Fruit fly (Drosophila melanogaster) whole organism, adult: ENCODE results near the gene CG1324.
A peak's percentile ranks its signal among the peaks of the same experiment; 100 is the strongest.

ENCODE experiments used
- CG11617 ChIP-seq: fragments of 200-800 bp; sonication (Bioruptor generic); optimal IDR thresholded peaks from 2 replicates; lab custom pipeline; 2017; ENCODE audit warnings: mild to moderate bottlenecking, missing biosample characterization, missing genetic modification reagents, missing genetic modification characterization
- CG12768 ChIP-seq: fragments of 200-800 bp; sonication (Bioruptor generic); optimal IDR thresholded peaks from 2 replicates; lab custom pipeline; 2017; ENCODE audit warnings: missing biosample characterization, missing genetic modification characterization, mild to moderate bottlenecking, moderate library complexity, missing genetic modification reagents
- CG14711 ChIP-seq: fragments of 200-800 bp; sonication (Bioruptor generic); optimal IDR thresholded peaks from 2 replicates; lab custom pipeline; 2018; ENCODE audit warnings: missing biosample characterization, mild to moderate bottlenecking, missing genetic modification characterization, moderate library complexity
- CG1620 ChIP-seq: fragments of 200-800 bp; sonication (Bioruptor generic); optimal IDR thresholded peaks from 2 replicates; lab custom pipeline; 2016; ENCODE audit warnings: missing biosample characterization, missing genetic modification characterization
- CG33017 ChIP-seq: fragments of 200-800 bp; sonication (Bioruptor generic); optimal IDR thresholded peaks from 2 replicates; lab custom pipeline; 2018; ENCODE audit warnings: missing biosample characterization, mild to moderate bottlenecking, missing genetic modification characterization, moderate library complexity
- CG5204 ChIP-seq: fragments of 200-800 bp; sonication (Bioruptor generic); optimal IDR thresholded peaks from 2 replicates; lab custom pipeline; 2016; ENCODE audit warnings: missing biosample characterization, missing genetic modification characterization
- CG7045 ChIP-seq: fragments of 200-800 bp; sonication (Bioruptor generic); optimal IDR thresholded peaks from 2 replicates; lab custom pipeline; 2017; ENCODE audit warnings: missing biosample characterization, mild to moderate bottlenecking, missing genetic modification characterization
- CG7101 ChIP-seq: fragments of 200-800 bp; sonication (Bioruptor generic); optimal IDR thresholded peaks from 2 replicates; lab custom pipeline; 2018; ENCODE audit warnings: missing biosample characterization, mild to moderate bottlenecking, missing genetic modification characterization, moderate library complexity
- Clk ChIP-seq: fragments of 200-800 bp; sonication (Bioruptor generic); optimal IDR thresholded peaks from 2 replicates; lab custom pipeline; 2017; ENCODE audit warnings: missing biosample characterization, missing genetic modification characterization
- Crg-1 ChIP-seq: fragments of 200-800 bp; sonication (Bioruptor generic); optimal IDR thresholded peaks from 2 replicates; lab custom pipeline; 2016; ENCODE audit warnings: missing biosample characterization, missing genetic modification characterization
- Hr96 ChIP-seq: fragments of 200-800 bp; sonication (Bioruptor generic); optimal IDR thresholded peaks from 2 replicates; lab custom pipeline; 2016; ENCODE audit warnings: missing biosample characterization, missing genetic modification characterization
- Mnt ChIP-seq: fragments of 200-800 bp; sonication (Bioruptor generic); optimal IDR thresholded peaks from 2 replicates; lab custom pipeline; 2016; ENCODE audit warnings: missing biosample characterization, mild to moderate bottlenecking, missing genetic modification characterization
- bab1 ChIP-seq: fragments of 200-800 bp; sonication (Bioruptor generic); optimal IDR thresholded peaks from 3 replicates; lab custom pipeline; 2019; ENCODE audit warnings: missing biosample characterization, mild to moderate bottlenecking, missing genetic modification characterization, moderate library complexity
- cic ChIP-seq: fragments of 200-800 bp; sonication (Bioruptor generic); optimal IDR thresholded peaks from 2 replicates; lab custom pipeline; 2017; ENCODE audit warnings: missing biosample characterization, mild to moderate bottlenecking, missing genetic modification characterization, moderate library complexity
- cnc ChIP-seq, 2 experiments: fragments of >200 bp; optimal IDR thresholded peaks; 2 replicates each; lab custom pipeline; 2017
- kay ChIP-seq: fragments of 200-800 bp; sonication (Bioruptor generic); peaks from one replicate; lab custom pipeline; 2016; ENCODE audit warnings: missing biosample characterization, missing genetic modification characterization, borderline replicate concordance
- ovo ChIP-seq: fragments of 200-800 bp; sonication (Bioruptor generic); optimal IDR thresholded peaks from 2 replicates; lab custom pipeline; 2016; ENCODE audit warnings: missing biosample characterization, missing genetic modification characterization
- pad ChIP-seq: fragments of 200-800 bp; sonication (Bioruptor generic); optimal IDR thresholded peaks from 3 replicates; lab custom pipeline; 2017; ENCODE audit warnings: missing biosample characterization, missing genetic modification characterization, mild to moderate bottlenecking, moderate library complexity, missing genetic modification reagents
- tj ChIP-seq: fragments of 200-800 bp; sonication (Bioruptor generic); optimal IDR thresholded peaks from 3 replicates; lab custom pipeline; 2017; ENCODE audit warnings: missing biosample characterization, mild to moderate bottlenecking, missing genetic modification characterization, moderate library complexity
- toe ChIP-seq: fragments of 200-800 bp; sonication (Bioruptor generic); optimal IDR thresholded peaks from 2 replicates; lab custom pipeline; 2016; ENCODE audit warnings: missing biosample characterization, missing genetic modification characterization

Gene CG1324

dm6 chrX:20735910-20736483 lies at the start of gene CG1324:
Gene CG1324, minus strand, starts transcription at chrX:20735960.
- no peak for TF ChIP-seq cic (GFP tag; lab: Kevin White, UChicago)
- TF ChIP-seq CG7101 (tag; lab: Kevin White, UChicago) = no peak
- no peak for TF ChIP-seq CG5204 (GFP tag; lab: Kevin White, UChicago)
- no peak for TF ChIP-seq CG12768
- no peak for TF ChIP-seq cnc (optimal IDR thresholded peaks at IDR 0.05; lab: Kevin White, UChicago)
- TF ChIP-seq Crg-1 (GFP tag; lab: Kevin White, UChicago) = no peak
- TF ChIP-seq ovo = no peak
- no peak for TF ChIP-seq Mnt (GFP tag; lab: Kevin White, UChicago)
- no peak for TF ChIP-seq tj (GFP tag; lab: Kevin White, UChicago)
- no peak for TF ChIP-seq CG7045 (GFP tag; lab: Kevin White, UChicago)
- no peak for TF ChIP-seq kay (GFP tag; lab: Kevin White, UChicago)
- TF ChIP-seq CG11617 (GFP tag; lab: Kevin White, UChicago) = no peak

dm6 chrX:20781120-20781519 lies 45.4 kb upstream of the CG1324 start, which contains the start of gene CG32507:
Gene CG32507, minus strand, starts transcription at chrX:20781220.
- TF ChIP-seq Mnt (GFP tag; lab: Kevin White, UChicago) (no peak), CG1620 (GFP tag; lab: Kevin White, UChicago) (no peak), Clk (no peak), CG14711 (no peak)

DNA sequence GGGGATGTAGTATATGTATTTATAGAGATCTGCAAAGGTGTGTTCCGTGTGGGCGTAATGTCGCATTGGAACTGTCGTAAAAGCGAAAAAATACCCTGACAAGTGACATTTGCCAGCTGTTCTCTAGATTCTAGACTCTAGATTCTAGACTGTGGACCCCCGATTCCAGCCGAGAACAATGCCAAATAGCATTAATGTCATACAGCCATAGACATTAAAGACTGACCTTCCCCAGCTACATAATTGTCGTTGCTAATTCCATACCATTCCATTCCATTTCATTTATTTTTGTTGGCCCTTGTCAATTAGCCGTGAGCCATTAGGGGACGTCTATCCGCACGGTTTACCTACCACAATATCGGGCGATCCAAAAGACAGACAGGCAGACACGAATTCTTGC lies 40.5 kb upstream of the CG1324 start:
- no peak for TF ChIP-seq cnc (optimal IDR thresholded peaks at IDR 0.05; lab: Kevin White, UChicago)
- TF ChIP-seq CG7045 (GFP tag; lab: Kevin White, UChicago) = no peak
- no peak for TF ChIP-seq toe (GFP tag; lab: Kevin White, UChicago)
- no peak for TF ChIP-seq tj (GFP tag; lab: Kevin White, UChicago)
- no peak for TF ChIP-seq CG33017 (tag; lab: Kevin White, UChicago)

dm6 chrX:20760444-20760843 lies 24.7 kb upstream of the CG1324 start:
- peak; percentile 25 for TF ChIP-seq CG7101 (tag; lab: Kevin White, UChicago)
- TF ChIP-seq ovo = peak; percentile 48
- peak; percentile 27 for TF ChIP-seq Mnt (GFP tag; lab: Kevin White, UChicago)
- peak; percentile 59 for TF ChIP-seq CG1620 (GFP tag; lab: Kevin White, UChicago)
- TF ChIP-seq Crg-1 (GFP tag; lab: Kevin White, UChicago) = peak; percentile 51
- TF ChIP-seq CG5204 (GFP tag; lab: Kevin White, UChicago) = peak; percentile 28
- peak; percentile 69 for TF ChIP-seq Hr96 (GFP tag; lab: Kevin White, UChicago)
- no peak for TF ChIP-seq CG11617 (GFP tag; lab: Kevin White, UChicago)
- TF ChIP-seq tj (GFP tag; lab: Kevin White, UChicago) = no peak
- peak; percentile 41 for TF ChIP-seq pad (GFP tag; lab: Kevin White, UChicago)
- no peak for TF ChIP-seq kay (GFP tag; lab: Kevin White, UChicago)
- peak; percentile 72 for TF ChIP-seq bab1 (GFP tag; lab: Kevin White, UChicago)
- no peak for TF ChIP-seq CG14711

dm6 chrX:20756938-20757337 lies 21.2 kb upstream of the CG1324 start:
- TF ChIP-seq CG7101 (tag; lab: Kevin White, UChicago) = no peak
- no peak for TF ChIP-seq cnc (optimal IDR thresholded peaks at IDR 0.05; lab: Kevin White, UChicago)
- no peak for TF ChIP-seq cic (GFP tag; lab: Kevin White, UChicago)
- TF ChIP-seq CG33017 (tag; lab: Kevin White, UChicago) = no peak
- TF ChIP-seq CG11617 (GFP tag; lab: Kevin White, UChicago) = no peak
- TF ChIP-seq Crg-1 (GFP tag; lab: Kevin White, UChicago) = no peak
- TF ChIP-seq tj (GFP tag; lab: Kevin White, UChicago) = no peak
- no peak for TF ChIP-seq toe (GFP tag; lab: Kevin White, UChicago)
- TF ChIP-seq Hr96 (GFP tag; lab: Kevin White, UChicago) = no peak
- TF ChIP-seq CG12768 = no peak
- TF ChIP-seq CG5204 (GFP tag; lab: Kevin White, UChicago) = no peak
- TF ChIP-seq CG7045 (GFP tag; lab: Kevin White, UChicago) = no peak
- TF ChIP-seq Clk = no peak
- TF ChIP-seq CG14711 = no peak
- TF ChIP-seq CG1620 (GFP tag; lab: Kevin White, UChicago) = no peak
- TF ChIP-seq Mnt (GFP tag; lab: Kevin White, UChicago) = no peak
- no peak for TF ChIP-seq kay (GFP tag; lab: Kevin White, UChicago)
- TF ChIP-seq bab1 (GFP tag; lab: Kevin White, UChicago) = no peak
- TF ChIP-seq ovo = no peak
- no peak for TF ChIP-seq pad (GFP tag; lab: Kevin White, UChicago)

DNA sequence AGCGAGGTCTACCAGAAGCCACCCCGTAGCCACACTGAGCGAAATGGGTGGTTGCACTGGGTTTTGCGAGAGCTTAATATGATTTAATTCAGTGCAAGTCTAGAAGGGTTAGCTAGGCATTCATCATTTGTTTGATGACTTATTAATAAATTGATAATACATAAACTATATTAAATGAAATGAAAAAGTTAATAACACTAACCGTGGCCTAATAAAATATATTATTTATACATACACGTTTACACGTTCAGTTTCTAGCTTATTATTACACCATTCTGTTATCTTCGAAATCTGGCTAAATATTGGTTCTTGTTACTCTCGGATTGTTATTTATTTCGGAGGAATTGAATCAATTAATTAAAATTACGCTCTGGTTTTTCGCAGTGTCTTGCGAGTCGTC lies 20.7 kb upstream of the CG1324 start:
- TF ChIP-seq Hr96 (GFP tag; lab: Kevin White, UChicago) = no peak
- no peak for TF ChIP-seq CG11617 (GFP tag; lab: Kevin White, UChicago)
- TF ChIP-seq cnc (optimal IDR thresholded peaks at IDR 0.05; lab: Kevin White, UChicago) = no peak
- TF ChIP-seq bab1 (GFP tag; lab: Kevin White, UChicago) = no peak
- no peak for TF ChIP-seq CG33017 (tag; lab: Kevin White, UChicago)
- TF ChIP-seq tj (GFP tag; lab: Kevin White, UChicago) = no peak
- TF ChIP-seq CG5204 (GFP tag; lab: Kevin White, UChicago) = no peak
- no peak for TF ChIP-seq pad (GFP tag; lab: Kevin White, UChicago)
- TF ChIP-seq toe (GFP tag; lab: Kevin White, UChicago) = no peak
- no peak for TF ChIP-seq CG1620 (GFP tag; lab: Kevin White, UChicago)
- no peak for TF ChIP-seq CG12768
- no peak for TF ChIP-seq Crg-1 (GFP tag; lab: Kevin White, UChicago)
- no peak for TF ChIP-seq CG14711
- no peak for TF ChIP-seq kay (GFP tag; lab: Kevin White, UChicago)
- no peak for TF ChIP-seq CG7101 (tag; lab: Kevin White, UChicago)
- TF ChIP-seq ovo = no peak
